Worm (Caenorhabditis elegans): Measurements from ENCODE around the gene skr-15.

- TF ChIP-seq W03F9.2 (tag; optimal IDR thresholded peaks at IDR 0.05) (peak; percentile 83), dao-5 (tag; optimal IDR thresholded peaks at IDR 0.05) (no peak), him-1 (tag; optimal IDR thresholded peaks at IDR 0.05) (no peak)
These were observed 15.9 kb upstream of the skr-15 start, which contains the start of gene F54D10.5 for ce11 chrII:3808104-3808503.

Data from whole organism, L4/young adult.